Worm (Caenorhabditis elegans) whole organism, L2 larva: ENCODE measurements around the gene irld-19.

Experiments used
- C34F6.9 ChIP-seq: fragments of 150-350 bp; optimal IDR thresholded peaks from 2 replicates; lab custom pipeline; 2014; ENCODE audit warnings: missing biosample characterization, missing genetic modification characterization
- Y55F3AM.14 ChIP-seq: fragments of 200-800 bp; sonication (Bioruptor generic); optimal IDR thresholded peaks from 2 replicates; lab custom pipeline; 2018; ENCODE audit warnings: mild to moderate bottlenecking, missing genetic modification characterization, missing compliant biosample characterization
- ZK546.5 ChIP-seq: sonication (generic microtip); optimal IDR thresholded peaks from 2 replicates; lab custom pipeline; 2017; ENCODE audit warnings: missing biosample characterization, missing genetic modification characterization
- alr-1 ChIP-seq: fragments of 150-350 bp; optimal IDR thresholded peaks from 2 replicates; lab custom pipeline; 2014; ENCODE audit warnings: missing biosample characterization, missing genetic modification characterization
- aly-2 ChIP-seq: fragments of 150-350 bp; optimal IDR thresholded peaks from 2 replicates; lab custom pipeline; 2014; ENCODE audit warnings: missing biosample characterization, missing genetic modification characterization
- ama-1 ChIP-seq: fragments of 150-350 bp; optimal IDR thresholded peaks from 2 replicates; lab custom pipeline; 2018; ENCODE audit warnings: inconsistent platforms
- blmp-1 ChIP-seq: sonication (generic microtip); optimal IDR thresholded peaks from 2 replicates; lab custom pipeline; 2017; ENCODE audit warnings: missing genetic modification characterization, mild to moderate bottlenecking, missing compliant biosample characterization, antibody characterized with exemption, moderate library complexity; ENCODE audit not compliant: insufficient read depth
- ceh-82 ChIP-seq: fragments of 150-350 bp; optimal IDR thresholded peaks from 2 replicates; lab custom pipeline; 2014; ENCODE audit warnings: missing biosample characterization, missing genetic modification characterization
- crh-2 ChIP-seq: sonication (generic microtip); optimal IDR thresholded peaks from 2 replicates; lab custom pipeline; 2017; ENCODE audit warnings: missing biosample characterization, missing genetic modification characterization
- dmd-4 ChIP-seq: sonication (generic microtip); optimal IDR thresholded peaks from 2 replicates; lab custom pipeline; 2017; ENCODE audit warnings: missing biosample characterization, missing genetic modification characterization
- egl-27 ChIP-seq: sonication (generic microtip); optimal IDR thresholded peaks from 3 replicates; lab custom pipeline; 2017; ENCODE audit warnings: missing biosample characterization, missing genetic modification reagents, missing genetic modification characterization
- elt-1 ChIP-seq: fragments of 150-350 bp; optimal IDR thresholded peaks from 2 replicates; lab custom pipeline; 2014; ENCODE audit warnings: missing biosample characterization, missing genetic modification characterization
- elt-3 ChIP-seq: sonication (generic microtip); optimal IDR thresholded peaks from 2 replicates; lab custom pipeline; 2017; ENCODE audit warnings: missing biosample characterization, missing genetic modification characterization
- gmeb-1 ChIP-seq: fragments of 150-350 bp; optimal IDR thresholded peaks from 2 replicates; lab custom pipeline; 2014; ENCODE audit warnings: missing biosample characterization, missing genetic modification characterization
- lin-11 ChIP-seq: fragments of 150-350 bp; sonication (generic microtip); optimal IDR thresholded peaks from 2 replicates; lab custom pipeline; 2014; ENCODE audit warnings: missing biosample characterization, missing genetic modification characterization, inconsistent platforms, mixed read lengths
- lin-13 ChIP-seq: fragments of 150-350 bp; optimal IDR thresholded peaks from 2 replicates; lab custom pipeline; 2014; ENCODE audit warnings: missing biosample characterization, missing genetic modification reagents, missing genetic modification characterization
- lin-39 ChIP-seq: fragments of 150-350 bp; optimal IDR thresholded peaks from 2 replicates; lab custom pipeline; 2014; ENCODE audit warnings: missing biosample characterization, missing genetic modification reagents, missing genetic modification characterization
- mab-5 ChIP-seq: fragments of 150-350 bp; optimal IDR thresholded peaks from 2 replicates; lab custom pipeline; 2014; ENCODE audit warnings: missing biosample characterization, missing genetic modification characterization
- mbf-1 ChIP-seq: sonication (generic microtip); optimal IDR thresholded peaks from 2 replicates; lab custom pipeline; 2017; ENCODE audit warnings: missing biosample characterization, missing genetic modification characterization
- nhr-10 ChIP-seq: sonication (generic microtip); optimal IDR thresholded peaks from 2 replicates; lab custom pipeline; 2017; ENCODE audit warnings: missing biosample characterization, missing genetic modification characterization
- nhr-11 ChIP-seq: fragments of 150-350 bp; optimal IDR thresholded peaks from 2 replicates; lab custom pipeline; 2014; ENCODE audit warnings: missing biosample characterization, missing genetic modification characterization
- nhr-12 ChIP-seq: fragments of 150-350 bp; optimal IDR thresholded peaks from 2 replicates; lab custom pipeline; 2014; ENCODE audit warnings: missing biosample characterization, missing genetic modification characterization
- nhr-129 ChIP-seq: fragments of 150-350 bp; optimal IDR thresholded peaks from 2 replicates; lab custom pipeline; 2014; ENCODE audit warnings: missing biosample characterization, missing genetic modification characterization
- nhr-21 ChIP-seq: fragments of 150-350 bp; optimal IDR thresholded peaks from 2 replicates; lab custom pipeline; 2014; ENCODE audit warnings: missing biosample characterization, missing genetic modification characterization
- nhr-23 ChIP-seq: fragments of 150-350 bp; optimal IDR thresholded peaks from 2 replicates; lab custom pipeline; 2014; ENCODE audit warnings: missing biosample characterization, missing genetic modification reagents, missing genetic modification characterization
- nhr-237 ChIP-seq: fragments of 150-350 bp; optimal IDR thresholded peaks from 2 replicates; lab custom pipeline; 2014; ENCODE audit warnings: missing biosample characterization, missing genetic modification characterization
- nhr-25 ChIP-seq: fragments of 150-350 bp; sonication (generic microtip); optimal IDR thresholded peaks from 3 replicates; lab custom pipeline; 2014; ENCODE audit warnings: missing biosample characterization, missing genetic modification characterization
- nhr-6 ChIP-seq: fragments of 150-350 bp; optimal IDR thresholded peaks from 2 replicates; lab custom pipeline; 2014; ENCODE audit warnings: missing biosample characterization, missing genetic modification characterization
- sem-4 ChIP-seq: fragments of 150-350 bp; optimal IDR thresholded peaks from 2 replicates; lab custom pipeline; 2014; ENCODE audit warnings: missing biosample characterization, missing genetic modification reagents, missing genetic modification characterization
- skn-1 ChIP-seq: sonication (generic microtip); optimal IDR thresholded peaks from 2 replicates; lab custom pipeline; 2017; ENCODE audit warnings: missing biosample characterization, missing genetic modification characterization
- sma-3 ChIP-seq: sonication (generic microtip); optimal IDR thresholded peaks from 2 replicates; lab custom pipeline; 2016; ENCODE audit warnings: missing genetic modification reagents, missing genetic modification characterization, missing compliant biosample characterization
- sma-9 ChIP-seq, 2 experiments: fragments of 150-350 bp in 1 of 2; sonication (generic microtip) in 1 of 2; optimal IDR thresholded peaks; 2 replicates each; lab custom pipeline; 2014 to 2016; ENCODE audit warnings: missing genetic modification characterization in 2 of 2, mild to moderate bottlenecking in 1 of 2, missing biosample characterization in 1 of 2, missing compliant biosample characterization in 1 of 2, missing genetic modification reagents in 1 of 2, moderate library complexity in 1 of 2
- unc-39 ChIP-seq: fragments of 150-350 bp; optimal IDR thresholded peaks from 2 replicates; lab custom pipeline; 2014; ENCODE audit warnings: missing biosample characterization, missing genetic modification characterization
- unc-55 ChIP-seq: fragments of 150-350 bp; sonication (generic microtip); optimal IDR thresholded peaks from 3 replicates; lab custom pipeline; 2014; ENCODE audit warnings: missing biosample characterization, missing genetic modification reagents, missing genetic modification characterization
- unc-62 ChIP-seq: fragments of 150-350 bp; optimal IDR thresholded peaks from 2 replicates; lab custom pipeline; 2014; ENCODE audit warnings: missing biosample characterization, missing genetic modification reagents, missing genetic modification characterization
- ztf-1 ChIP-seq: fragments of 200-800 bp; sonication (Bioruptor generic); conservative IDR thresholded peaks from 2 replicates; pipeline ENCODE4 v1.3.6; 2022; ENCODE audit warnings: missing genetic modification characterization, missing compliant biosample characterization
- ztf-11 ChIP-seq: sonication (generic microtip); optimal IDR thresholded peaks from 2 replicates; lab custom pipeline; 2017; ENCODE audit warnings: missing biosample characterization, missing genetic modification characterization
- ztf-4 ChIP-seq: fragments of 150-350 bp; optimal IDR thresholded peaks from 2 replicates; lab custom pipeline; 2014; ENCODE audit warnings: missing biosample characterization, missing genetic modification characterization

irld-19 gene

ce11 chrIII:12755048-12755447 lies 9.1 kb downstream of the irld-19 start, which contains the start of gene srw-10:
Gene srw-10 (plus strand): TSS chrIII:12755348.
- TF ChIP-seq dmd-4 (tag; lab: Kevin White, UChicago) (no peak), sma-9 (GFP tag; optimal IDR thresholded peaks at IDR 0.05; lab: Kevin White, UChicago) (no peak), sma-9 (tag; optimal IDR thresholded peaks at IDR 0.05; lab: Kevin White, UChicago) (no peak), lin-11 (tag; lab: Kevin White, UChicago) (no peak), ztf-4 (tag; lab: Kevin White, UChicago) (no peak), unc-62 (GFP tag; lab: Kevin White, UChicago) (no peak), crh-2 (no peak), alr-1 (no peak), blmp-1 (tag; lab: Kevin White, UChicago) (no peak), ztf-11 (no peak), ZK546.5 (tag; lab: Kevin White, UChicago) (no peak), nhr-23 (tag; lab: Kevin White, UChicago) (no peak), mbf-1 (tag; lab: Kevin White, UChicago) (no peak)

DNA sequence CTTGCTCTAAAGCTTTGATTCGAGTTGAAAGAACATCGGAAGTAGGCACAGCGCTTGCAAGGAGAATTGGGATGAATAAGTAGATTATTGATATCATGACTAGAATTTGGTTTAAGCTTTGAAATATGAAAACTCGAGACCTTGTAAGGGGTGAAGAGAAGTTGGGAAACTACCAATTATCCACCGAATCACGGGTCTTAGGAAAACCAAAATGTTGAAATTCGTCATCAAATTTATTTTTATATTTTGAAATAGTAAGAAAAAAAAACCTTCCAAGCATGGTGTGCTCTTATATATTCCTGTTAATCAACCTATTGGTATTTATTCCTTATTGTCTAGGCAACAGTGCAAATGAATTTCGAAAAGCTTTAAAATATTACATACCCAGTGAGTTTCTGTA lies 13.3 kb downstream of the irld-19 start, which contains the start of the genes irld-60 and irld-20:
Gene irld-60 (minus strand): TSS at position 101 of the 400 bp plus-strand sequence.
Gene irld-20 (plus strand): TSS at position 279 of the 400 bp plus-strand sequence.
- no peak for TF ChIP-seq mab-5 (tag; lab: Kevin White, UChicago)
- TF ChIP-seq sma-9 (GFP tag; optimal IDR thresholded peaks at IDR 0.05; lab: Kevin White, UChicago), result no peak
- TF ChIP-seq sma-9 (tag; optimal IDR thresholded peaks at IDR 0.05; lab: Kevin White, UChicago), result no peak
- TF ChIP-seq ceh-82 (tag; lab: Kevin White, UChicago), result no peak
- TF ChIP-seq Y55F3AM.14 (GFP tag; lab: Kevin White, UChicago), result no peak
- no peak for TF ChIP-seq C34F6.9 (tag; lab: Kevin White, UChicago)
- no peak for TF ChIP-seq nhr-11 (tag; lab: Kevin White, UChicago)
- no peak for TF ChIP-seq lin-13
- no peak for TF ChIP-seq nhr-10 (tag; lab: Kevin White, UChicago)
- TF ChIP-seq nhr-6 (tag; lab: Kevin White, UChicago), result no peak
- no peak for TF ChIP-seq blmp-1 (tag; lab: Kevin White, UChicago)
- no peak for TF ChIP-seq skn-1 (tag; lab: Kevin White, UChicago)
- TF ChIP-seq dmd-4 (tag; lab: Kevin White, UChicago), result no peak
- TF ChIP-seq nhr-25, result no peak
- TF ChIP-seq unc-55 (GFP tag; lab: Kevin White, UChicago), result no peak
- TF ChIP-seq ztf-11, result no peak
- no peak for TF ChIP-seq gmeb-1 (tag; lab: Kevin White, UChicago)
- TF ChIP-seq sem-4 (tag; lab: Kevin White, UChicago), result no peak
- no peak for TF ChIP-seq ZK546.5 (tag; lab: Kevin White, UChicago)

DNA sequence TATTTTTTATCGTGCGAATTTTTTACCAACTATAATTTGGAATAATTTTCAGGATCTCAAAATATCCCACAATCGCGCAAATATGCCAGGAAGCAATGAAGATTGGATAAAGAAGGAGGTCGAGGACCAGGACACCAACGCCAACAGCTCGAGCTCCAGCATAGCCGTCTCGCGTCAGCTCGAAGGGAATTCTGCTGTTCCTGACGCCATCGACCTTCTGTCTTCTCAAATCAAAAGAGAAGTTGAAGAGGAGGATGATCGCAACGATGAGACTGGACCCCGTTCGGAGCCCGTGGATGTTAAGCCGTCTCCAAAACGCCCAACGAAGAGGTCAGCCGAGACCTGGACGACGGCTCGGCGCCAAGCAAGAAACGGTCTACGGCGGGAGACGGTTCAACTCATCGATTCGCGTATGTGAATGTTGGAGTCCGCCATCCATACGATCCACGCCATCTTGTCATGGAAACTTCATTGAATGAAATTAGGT lies 17.7 kb downstream of the irld-19 start, which contains the start of gene Y111B2A.21:
Gene Y111B2A.21 (plus strand): TSS at position 51 of the 487 bp plus-strand sequence.
- TF ChIP-seq ztf-1 (GFP tag; lab: Robert Waterston, UW), result 0 out of 2 replicates have a peak, but pooled peaks have one; percentile 25
- TF ChIP-seq nhr-10 (tag; lab: Kevin White, UChicago), result no peak
- TF ChIP-seq ztf-4 (tag; lab: Kevin White, UChicago), result no peak
- TF ChIP-seq crh-2, result no peak

DNA sequence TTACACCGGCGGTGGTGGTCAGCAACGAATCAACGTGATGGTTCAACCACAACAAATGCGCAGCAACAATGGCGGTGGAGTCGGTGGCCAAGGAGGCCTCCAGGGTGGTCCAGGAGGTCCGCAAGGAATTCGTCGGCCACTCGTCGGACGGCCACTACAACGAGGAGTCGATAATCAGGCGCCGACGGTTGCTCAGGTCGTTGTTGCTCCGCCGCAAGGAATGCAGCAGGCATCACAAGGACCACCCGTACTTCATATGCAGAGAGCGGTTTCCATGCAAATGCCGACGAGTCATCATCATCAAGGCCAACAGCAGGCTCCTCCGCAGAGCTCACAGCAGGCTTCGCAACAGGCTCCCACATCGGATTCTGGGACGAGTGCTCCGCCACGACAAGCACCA lies 20.6 kb downstream of the irld-19 start:
- TF ChIP-seq Y55F3AM.14 (GFP tag; lab: Kevin White, UChicago), result no peak
- TF ChIP-seq aly-2, result no peak
- TF ChIP-seq elt-3, result no peak
- TF ChIP-seq nhr-11 (tag; lab: Kevin White, UChicago), result no peak
- no peak for TF ChIP-seq ama-1 (lab: Kevin White, UChicago)
- TF ChIP-seq lin-39 (tag; lab: Kevin White, UChicago), result no peak
- no peak for TF ChIP-seq nhr-12 (tag; lab: Kevin White, UChicago)
- no peak for TF ChIP-seq crh-2
- no peak for TF ChIP-seq nhr-237 (tag; lab: Kevin White, UChicago)
- TF ChIP-seq sma-3 (GFP tag; lab: Kevin White, UChicago), result no peak
- no peak for TF ChIP-seq elt-1 (tag; lab: Kevin White, UChicago)
- no peak for TF ChIP-seq C34F6.9 (tag; lab: Kevin White, UChicago)
- TF ChIP-seq nhr-21, result no peak
- TF ChIP-seq unc-39 (tag; lab: Kevin White, UChicago), result no peak
- no peak for TF ChIP-seq ZK546.5 (tag; lab: Kevin White, UChicago)
- no peak for TF ChIP-seq egl-27 (tag; lab: Kevin White, UChicago)
- TF ChIP-seq lin-13, result no peak
- TF ChIP-seq ztf-11, result no peak
- no peak for TF ChIP-seq nhr-129 (tag; lab: Kevin White, UChicago)
